Worm (Caenorhabditis elegans) whole organism, mixed stage, embryonic: Measurements from ENCODE around the gene C02B8.7.

Experiments
- blmp-1 ChIP-seq: fragments of 150-350 bp; optimal IDR thresholded peaks from 2 replicates; lab custom pipeline; 2014; ENCODE audit warnings: missing biosample characterization, missing genetic modification characterization
- lin-13 ChIP-seq: fragments of 150-350 bp; optimal IDR thresholded peaks from 2 replicates; lab custom pipeline; 2014; ENCODE audit warnings: missing biosample characterization, missing genetic modification characterization
- lsy-2 ChIP-seq: fragments of 150-350 bp; optimal IDR thresholded peaks from 2 replicates; lab custom pipeline; 2014; ENCODE audit warnings: missing biosample characterization, missing genetic modification characterization
- mab-5 ChIP-seq: fragments of 150-350 bp; optimal IDR thresholded peaks from 2 replicates; lab custom pipeline; 2014; ENCODE audit warnings: missing biosample characterization, missing genetic modification characterization
- mep-1 ChIP-seq: fragments of 150-350 bp; optimal IDR thresholded peaks from 2 replicates; lab custom pipeline; 2017; ENCODE audit warnings: missing biosample characterization, missing genetic modification reagents, missing genetic modification characterization, inconsistent platforms
- nhr-76 ChIP-seq: sonication (generic microtip); optimal IDR thresholded peaks from 2 replicates; lab custom pipeline; 2017; ENCODE audit warnings: missing biosample characterization, missing genetic modification characterization
- unc-120 ChIP-seq: sonication (generic microtip); optimal IDR thresholded peaks from 2 replicates; lab custom pipeline; 2017; ENCODE audit warnings: missing genetic modification characterization, missing compliant biosample characterization; ENCODE audit not compliant: poor library complexity, severe bottlenecking
- unc-39 ChIP-seq: fragments of 150-350 bp; optimal IDR thresholded peaks from 2 replicates; lab custom pipeline; 2014; ENCODE audit warnings: missing biosample characterization, missing genetic modification characterization
- unc-62 ChIP-seq: fragments of 150-350 bp; optimal IDR thresholded peaks from 2 replicates; lab custom pipeline; 2014; ENCODE audit warnings: missing biosample characterization, missing genetic modification reagents, missing genetic modification characterization

DNA sequence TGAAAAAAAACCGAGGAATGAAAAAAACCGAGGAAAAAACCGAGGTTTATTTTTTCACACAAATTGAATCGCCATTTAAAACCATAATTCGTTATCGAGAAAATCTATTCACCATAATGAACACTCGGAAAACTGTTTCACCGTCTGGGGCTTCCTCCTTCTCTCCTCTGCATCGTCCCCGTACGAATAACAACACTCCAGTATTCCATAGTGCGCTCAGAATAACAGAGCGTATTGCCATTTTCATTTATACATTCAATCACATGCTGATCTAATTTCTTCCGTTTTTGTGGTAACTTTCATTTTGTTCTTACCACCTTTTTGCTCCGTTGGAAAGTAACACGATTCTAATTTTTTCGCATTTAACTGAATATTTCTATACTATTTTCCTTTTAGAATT is 31.9 kb upstream of the C02B8.7 start, which contains the start of gene C17H11.2:
- TF ChIP-seq lin-13 (tag; lab: Kevin White, UChicago): no peak
- no peak for TF ChIP-seq lsy-2 (tag; lab: Kevin White, UChicago)
- TF ChIP-seq nhr-76: no peak
- no peak for TF ChIP-seq mab-5 (tag; lab: Kevin White, UChicago)
- no peak for TF ChIP-seq unc-62
- no peak for TF ChIP-seq unc-39
- no peak for TF ChIP-seq blmp-1 (tag; lab: Kevin White, UChicago)
- no peak for TF ChIP-seq unc-120
- no peak for TF ChIP-seq mep-1 (tag; lab: Kevin White, UChicago)
